Fruit fly (Drosophila melanogaster) whole organism, pupa: ENCODE data around the gene Sdic3.

Experiments
- CG10348 ChIP-seq: fragments of 200-800 bp; sonication (Bioruptor generic); IDR thresholded peaks from 2 replicates; pipeline ENCODE4 v1.3.6; 2022; ENCODE audit warnings: missing biosample characterization, missing genetic modification characterization
- CG12605 ChIP-seq: fragments of 200-800 bp; sonication (Bioruptor generic); IDR thresholded peaks from 2 replicates; pipeline ENCODE4 v1.3.6; 2022; ENCODE audit warnings: missing biosample characterization, missing genetic modification characterization
- CG13204 ChIP-seq: fragments of 200-800 bp; sonication (Bioruptor generic); optimal IDR thresholded peaks from 2 replicates; lab custom pipeline; 2018; ENCODE audit warnings: missing biosample characterization, mild to moderate bottlenecking, missing genetic modification characterization, moderate library complexity
- CG14655 ChIP-seq: fragments of 200-800 bp; sonication (Bioruptor generic); optimal IDR thresholded peaks from 3 replicates; lab custom pipeline; 2017; ENCODE audit warnings: mild to moderate bottlenecking, missing biosample characterization, missing genetic modification reagents, missing genetic modification characterization
- CG15710 ChIP-seq: fragments of 200-800 bp; sonication (Bioruptor generic); optimal IDR thresholded peaks from 2 replicates; lab custom pipeline; 2018; ENCODE audit warnings: missing biosample characterization, mild to moderate bottlenecking, missing genetic modification characterization, moderate library complexity
- CG17806 ChIP-seq: fragments of 200-800 bp; sonication (Bioruptor generic); optimal IDR thresholded peaks from 2 replicates; lab custom pipeline; 2018; ENCODE audit warnings: missing biosample characterization, mild to moderate bottlenecking, missing genetic modification characterization, moderate library complexity
- CG32121 ChIP-seq: fragments of 200-800 bp; sonication (Bioruptor generic); IDR thresholded peaks from 2 replicates; pipeline ENCODE4 v1.3.6; 2022; ENCODE audit warnings: missing biosample characterization, missing genetic modification characterization
- CG34367 ChIP-seq: fragments of 200-800 bp; sonication (Bioruptor generic); optimal IDR thresholded peaks from 2 replicates; lab custom pipeline; 2018; ENCODE audit warnings: missing biosample characterization, mild to moderate bottlenecking, missing genetic modification characterization
- CG4496 ChIP-seq: fragments of 200-800 bp; sonication (Bioruptor generic); IDR thresholded peaks from 3 replicates; pipeline ENCODE4 v1.3.6; 2022; ENCODE audit warnings: missing biosample characterization, missing genetic modification characterization
- CG8159 ChIP-seq: fragments of 200-800 bp; sonication (Bioruptor generic); optimal IDR thresholded peaks from 3 replicates; lab custom pipeline; 2018; ENCODE audit warnings: missing biosample characterization, mild to moderate bottlenecking, missing genetic modification characterization, moderate library complexity
- CG8301 ChIP-seq: fragments of 200-800 bp; sonication (Bioruptor generic); optimal IDR thresholded peaks from 2 replicates; lab custom pipeline; 2018; ENCODE audit warnings: missing biosample characterization, mild to moderate bottlenecking, missing genetic modification characterization
- CG9948 ChIP-seq: fragments of 200-800 bp; sonication (Bioruptor generic); optimal IDR thresholded peaks from 2 replicates; lab custom pipeline; 2018; ENCODE audit warnings: missing biosample characterization, mild to moderate bottlenecking, missing genetic modification characterization, moderate library complexity
- D1 ChIP-seq: fragments of 200-800 bp; sonication (Bioruptor generic); optimal IDR thresholded peaks from 2 replicates; lab custom pipeline; 2018; ENCODE audit warnings: missing biosample characterization, mild to moderate bottlenecking, missing genetic modification characterization, moderate library complexity
- EcR ChIP-seq: fragments of 200-800 bp; sonication (Bioruptor generic); optimal IDR thresholded peaks from 3 replicates; lab custom pipeline; 2019; ENCODE audit warnings: missing biosample characterization, missing genetic modification characterization, mild to moderate bottlenecking, moderate library complexity, missing genetic modification reagents
- Ets98B ChIP-seq: fragments of 200-800 bp; sonication (Bioruptor generic); IDR thresholded peaks from 2 replicates; pipeline ENCODE4 v1.3.6; 2022; ENCODE audit warnings: missing biosample characterization, missing genetic modification characterization
- Pif1A ChIP-seq: fragments of 200-800 bp; sonication (Bioruptor generic); optimal IDR thresholded peaks from 3 replicates; lab custom pipeline; 2016; ENCODE audit warnings: missing biosample characterization, missing genetic modification characterization
- Pif1B ChIP-seq: fragments of 200-800 bp; sonication (Bioruptor generic); optimal IDR thresholded peaks from 3 replicates; lab custom pipeline; 2016; ENCODE audit warnings: missing biosample characterization, missing genetic modification characterization
- Snoo ChIP-seq: fragments of 200-800 bp; sonication (Bioruptor generic); optimal IDR thresholded peaks from 3 replicates; lab custom pipeline; 2017; ENCODE audit warnings: missing biosample characterization, mild to moderate bottlenecking, missing genetic modification characterization, inconsistent platforms
- fd96Ca ChIP-seq: fragments of 200-800 bp; sonication (Bioruptor generic); IDR thresholded peaks from 3 replicates; pipeline ENCODE4 v1.3.6; 2022; ENCODE audit warnings: missing biosample characterization, missing genetic modification characterization
- gl ChIP-seq: fragments of 200-800 bp; sonication (Bioruptor generic); optimal IDR thresholded peaks from 2 replicates; lab custom pipeline; 2018; ENCODE audit warnings: missing biosample characterization, mild to moderate bottlenecking, missing genetic modification characterization
- rn ChIP-seq: fragments of 200-800 bp; sonication (Bioruptor generic); IDR thresholded peaks from 2 replicates; pipeline ENCODE4 v1.3.6; 2022; ENCODE audit warnings: missing biosample characterization, missing genetic modification characterization

The Sdic3 gene

dm6 chrX:20169898-20170297, 24.1 kb downstream of the Sdic3 start, which contains the start of the genes CG9581 and CG9578:
Gene CG9581 (minus strand): TSS chrX:20169981.
Gene CG9578 (plus strand): TSS chrX:20170222.
- no peak for TF ChIP-seq CG10348 (GFP tag; lab: Robert Waterston, UW)
- TF ChIP-seq CG13204, result no peak
- no peak for TF ChIP-seq CG8159 (tag; lab: Kevin White, UChicago)
- TF ChIP-seq CG9948, result no peak
- no peak for TF ChIP-seq CG17806
- TF ChIP-seq CG32121 (GFP tag; lab: Robert Waterston, UW), result no peak
- TF ChIP-seq gl (tag; lab: Kevin White, UChicago), result no peak
- TF ChIP-seq Snoo, result no peak
- TF ChIP-seq CG34367 (tag; lab: Kevin White, UChicago), result no peak
- TF ChIP-seq rn, result no peak
- no peak for TF ChIP-seq Pif1B (GFP tag; lab: Kevin White, UChicago)
- no peak for TF ChIP-seq CG12605 (GFP tag; lab: Robert Waterston, UW)
- no peak for TF ChIP-seq CG8301 (tag; lab: Kevin White, UChicago)
- no peak for TF ChIP-seq CG4496 (GFP tag; lab: Robert Waterston, UW)

dm6 chrX:20166484-20167038, 27.5 kb downstream of the Sdic3 start, which contains the start of gene CG9577:
Gene CG9577 (plus strand): TSS chrX:20166673.
- peak; percentile 21; the same call in 1 of the 3 replicates for TF ChIP-seq fd96Ca (GFP tag; lab: Robert Waterston, UW)
- TF ChIP-seq CG12605 (GFP tag; lab: Robert Waterston, UW), result peak; percentile 78
- TF ChIP-seq D1, result no peak
- peak; percentile 49 for TF ChIP-seq Pif1A
- TF ChIP-seq EcR (GFP tag; lab: Kevin White, UChicago), result peak; percentile 87
- peak; percentile 48 for TF ChIP-seq CG8301 (tag; lab: Kevin White, UChicago)
- TF ChIP-seq CG10348 (GFP tag; lab: Robert Waterston, UW), result no peak
- peak; percentile 64 for TF ChIP-seq CG34367 (tag; lab: Kevin White, UChicago)
- TF ChIP-seq CG32121 (GFP tag; lab: Robert Waterston, UW), result no peak
- TF ChIP-seq Snoo, result peak; percentile 39
- TF ChIP-seq CG15710, result peak; percentile 37
- TF ChIP-seq Pif1B (GFP tag; lab: Kevin White, UChicago), result peak; percentile 48
- peak; percentile 21; the same call in 1 of the 2 replicates for TF ChIP-seq Ets98B
- peak; percentile 93 for TF ChIP-seq gl (tag; lab: Kevin White, UChicago)
- peak; percentile 30 for TF ChIP-seq CG8159 (tag; lab: Kevin White, UChicago)
- TF ChIP-seq rn, result no peak
- peak; percentile 60; the same call in 1 of the 3 replicates for TF ChIP-seq CG4496 (GFP tag; lab: Robert Waterston, UW)
- no peak for TF ChIP-seq CG9948
- TF ChIP-seq CG14655 (GFP tag; lab: Kevin White, UChicago), result peak; percentile 66
- TF ChIP-seq CG13204, result peak; percentile 82
- TF ChIP-seq CG17806, result peak; percentile 32

- TF ChIP-seq CG9948 (no peak), CG15710 (peak; percentile 0), fd96Ca (GFP tag; lab: Robert Waterston, UW) (peak; percentile 10; the same call in 1 of the 3 replicates), CG14655 (GFP tag; lab: Kevin White, UChicago) (no peak), CG8159 (tag; lab: Kevin White, UChicago) (no peak)
Observed at dm6 chrX:20165773-20166412, 28.1 kb downstream of the Sdic3 start, which contains the start of gene Phf7. Gene Phf7 (minus strand): TSS chrX:20165830.

- no peak for TF ChIP-seq CG32121 (GFP tag; lab: Robert Waterston, UW)
- TF ChIP-seq CG34367 (tag; lab: Kevin White, UChicago), result no peak
- TF ChIP-seq CG4496 (GFP tag; lab: Robert Waterston, UW), result no peak
- TF ChIP-seq Snoo, result no peak
Observed at dm6 chrX:20162586-20162985, 31.4 kb downstream of the Sdic3 start.

dm6 chrX:20159679-20160140, 34.3 kb downstream of the Sdic3 start, which contains the start of gene Rab35:
Gene Rab35 (minus strand): TSS chrX:20159872.
- TF ChIP-seq CG15710 (peak; percentile 3), CG4496 (GFP tag; lab: Robert Waterston, UW) (0 out of 3 replicates have a peak, but pooled peaks have one; percentile 20), CG34367 (tag; lab: Kevin White, UChicago) (no peak), rn (no peak), CG12605 (GFP tag; lab: Robert Waterston, UW) (no peak)

dm6 chrX:20158943-20159385, 35.1 kb downstream of the Sdic3 start:
- TF ChIP-seq CG4496 (GFP tag; lab: Robert Waterston, UW), result peak; percentile 62; the same call in 2 of the 3 replicates
- peak; percentile 2 for TF ChIP-seq CG34367 (tag; lab: Kevin White, UChicago)
- peak; percentile 8 for TF ChIP-seq CG17806
- TF ChIP-seq CG13204, result peak; percentile 49
- TF ChIP-seq CG15710, result peak; percentile 24
- TF ChIP-seq CG9948, result no peak
- TF ChIP-seq rn, result 0 out of 2 replicates have a peak, but pooled peaks have one; percentile 3
- peak; percentile 50; the same call in 1 of the 3 replicates for TF ChIP-seq fd96Ca (GFP tag; lab: Robert Waterston, UW)
- TF ChIP-seq EcR (GFP tag; lab: Kevin White, UChicago), result peak; percentile 9
- peak; percentile 10 for TF ChIP-seq gl (tag; lab: Kevin White, UChicago)
- TF ChIP-seq CG32121 (GFP tag; lab: Robert Waterston, UW), result peak; percentile 48; the same call in 1 of the 2 replicates
- TF ChIP-seq D1, result no peak
- peak; percentile 19 for TF ChIP-seq Pif1B (GFP tag; lab: Kevin White, UChicago)
- peak; percentile 42 for TF ChIP-seq Snoo
- peak; percentile 14 for TF ChIP-seq CG8301 (tag; lab: Kevin White, UChicago)
- peak; percentile 17 for TF ChIP-seq CG8159 (tag; lab: Kevin White, UChicago)
- no peak for TF ChIP-seq CG14655 (GFP tag; lab: Kevin White, UChicago)
- TF ChIP-seq CG10348 (GFP tag; lab: Robert Waterston, UW), result no peak
- peak; percentile 50; the same call in 1 of the 2 replicates for TF ChIP-seq Ets98B
- peak; percentile 39 for TF ChIP-seq Pif1A
- peak; percentile 64; the same call in 1 of the 2 replicates for TF ChIP-seq CG12605 (GFP tag; lab: Robert Waterston, UW)
- TF ChIP-seq, all 21 proteins: peak for 17
